Fruit fly (Drosophila melanogaster) whole organism, adult: ENCODE data around the gene CG2186.

Source experiments
- CG11617 ChIP-seq: fragments of 200-800 bp; sonication (Bioruptor generic); optimal IDR thresholded peaks from 2 replicates; lab custom pipeline; 2017; ENCODE audit warnings: mild to moderate bottlenecking, missing biosample characterization, missing genetic modification reagents, missing genetic modification characterization
- CG14711 ChIP-seq: fragments of 200-800 bp; sonication (Bioruptor generic); optimal IDR thresholded peaks from 2 replicates; lab custom pipeline; 2018; ENCODE audit warnings: missing biosample characterization, mild to moderate bottlenecking, missing genetic modification characterization, moderate library complexity
- CG5204 ChIP-seq: fragments of 200-800 bp; sonication (Bioruptor generic); optimal IDR thresholded peaks from 2 replicates; lab custom pipeline; 2016; ENCODE audit warnings: missing biosample characterization, missing genetic modification characterization
- Mnt ChIP-seq: fragments of 200-800 bp; sonication (Bioruptor generic); optimal IDR thresholded peaks from 2 replicates; lab custom pipeline; 2016; ENCODE audit warnings: missing biosample characterization, mild to moderate bottlenecking, missing genetic modification characterization
- cic ChIP-seq: fragments of 200-800 bp; sonication (Bioruptor generic); optimal IDR thresholded peaks from 2 replicates; lab custom pipeline; 2017; ENCODE audit warnings: missing biosample characterization, mild to moderate bottlenecking, missing genetic modification characterization, moderate library complexity
- cnc ChIP-seq, 2 experiments: fragments of >200 bp; optimal IDR thresholded peaks; 2 replicates each; lab custom pipeline; 2017
- kay ChIP-seq: fragments of 200-800 bp; sonication (Bioruptor generic); peaks from one replicate; lab custom pipeline; 2016; ENCODE audit warnings: missing biosample characterization, missing genetic modification characterization, borderline replicate concordance
- ovo ChIP-seq: fragments of 200-800 bp; sonication (Bioruptor generic); optimal IDR thresholded peaks from 2 replicates; lab custom pipeline; 2016; ENCODE audit warnings: missing biosample characterization, missing genetic modification characterization

DNA sequence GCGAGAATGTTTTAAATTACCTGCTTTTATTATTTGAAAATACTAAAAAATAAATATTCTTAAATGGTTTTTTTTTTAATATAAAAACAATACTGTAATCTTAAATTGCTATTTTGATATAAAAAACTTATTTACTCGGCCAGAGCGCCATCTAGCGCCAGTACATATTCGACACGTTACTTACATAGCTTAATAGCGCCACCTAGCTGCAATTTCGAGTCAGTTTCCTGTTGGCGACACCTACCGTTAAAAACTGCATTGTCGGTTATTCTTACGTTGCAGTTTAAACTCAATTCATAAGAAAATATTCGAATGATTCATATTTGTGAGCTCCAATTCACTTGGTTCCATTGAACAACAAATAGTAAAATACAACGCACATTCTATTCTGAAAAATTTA, 25.1 kb upstream of the CG2186 start:
- TF ChIP-seq CG5204 (GFP tag; lab: Kevin White, UChicago), result peak; percentile 29
- TF ChIP-seq Mnt, result peak; percentile 62
- peak; percentile 20 for TF ChIP-seq CG11617 (GFP tag; lab: Kevin White, UChicago)
- peak; percentile 77 for TF ChIP-seq ovo (GFP tag; lab: Kevin White, UChicago)
- TF ChIP-seq cic (GFP tag; lab: Kevin White, UChicago), result no peak
- TF ChIP-seq kay (GFP tag; lab: Kevin White, UChicago), result no peak
- TF ChIP-seq cnc (optimal IDR thresholded peaks at IDR 0.05; lab: Kevin White, UChicago), result no peak
- TF ChIP-seq CG14711, result peak; percentile 37
